Worm (Caenorhabditis elegans): ENCODE data around the gene srbc-21.

Gene srbc-21

ce11 chrV:2118574-2118973 is 36.8 kb upstream of the srbc-21 start, which contains the start of gene bgnt-1.2:
bgnt-1.2 (minus strand) TSS chrV:2118674.
- no peak for TF ChIP-seq blmp-1 (tag; optimal IDR thresholded peaks at IDR 0.05)
- TF ChIP-seq nhr-237 (tag; optimal IDR thresholded peaks at IDR 0.05), result no peak
- TF ChIP-seq nhr-76 (tag; optimal IDR thresholded peaks at IDR 0.05), result no peak
- TF ChIP-seq flh-1 (GFP tag; optimal IDR thresholded peaks at IDR 0.05), result no peak
- no peak for TF ChIP-seq unc-120 (tag; optimal IDR thresholded peaks at IDR 0.05; ENCODE audit: poor library complexity, severe bottlenecking)
- no peak for TF ChIP-seq hlh-1 (tag; optimal IDR thresholded peaks at IDR 0.05)
- TF ChIP-seq mab-5 (tag; optimal IDR thresholded peaks at IDR 0.05), result no peak

ce11 chrV:2119529-2119928 is 35.8 kb upstream of the srbc-21 start, which contains the start of gene F22F7.11:
F22F7.11 (plus strand) TSS chrV:2119829.
- TF ChIP-seq mls-2 (tag; optimal IDR thresholded peaks at IDR 0.05) (no peak), nhr-237 (tag; optimal IDR thresholded peaks at IDR 0.05) (no peak), flh-1 (GFP tag; optimal IDR thresholded peaks at IDR 0.05) (no peak), nhr-2 (tag; optimal IDR thresholded peaks at IDR 0.05) (no peak), mab-5 (tag; optimal IDR thresholded peaks at IDR 0.05) (no peak), unc-62 (GFP tag; optimal IDR thresholded peaks at IDR 0.05) (no peak), cnd-1 (tag; optimal IDR thresholded peaks at IDR 0.05) (no peak), ces-1 (GFP tag; optimal IDR thresholded peaks at IDR 0.05) (no peak), nhr-76 (tag; optimal IDR thresholded peaks at IDR 0.05) (no peak), bed-3 (GFP tag; optimal IDR thresholded peaks at IDR 0.05) (no peak), pha-4 (tag; optimal IDR thresholded peaks at IDR 0.05) (no peak), nhr-12 (tag; optimal IDR thresholded peaks at IDR 0.05) (no peak), lin-13 (tag; optimal IDR thresholded peaks at IDR 0.05) (no peak), drap-1 (GFP tag; optimal IDR thresholded peaks at IDR 0.05) (no peak), hlh-1 (tag; optimal IDR thresholded peaks at IDR 0.05) (no peak), sptf-1 (tag; optimal IDR thresholded peaks at IDR 0.05) (no peak), blmp-1 (tag; optimal IDR thresholded peaks at IDR 0.05) (no peak), tbx-8 (GFP tag; optimal IDR thresholded peaks at IDR 0.05) (no peak), sem-2 (GFP tag; optimal IDR thresholded peaks at IDR 0.05) (no peak)

- TF ChIP-seq drap-1 (GFP tag; optimal IDR thresholded peaks at IDR 0.05), result no peak
- no peak for TF ChIP-seq ces-1 (GFP tag; optimal IDR thresholded peaks at IDR 0.05)
- TF ChIP-seq ham-2 (GFP tag; optimal IDR thresholded peaks at IDR 0.05), result no peak
- no peak for TF ChIP-seq mab-5 (tag; optimal IDR thresholded peaks at IDR 0.05)
- no peak for TF ChIP-seq elt-1 (tag; optimal IDR thresholded peaks at IDR 0.05; ENCODE audit: borderline replicate concordance, insufficient read depth)
- TF ChIP-seq flh-1 (GFP tag; optimal IDR thresholded peaks at IDR 0.05), result no peak
- TF ChIP-seq nhr-12 (tag; optimal IDR thresholded peaks at IDR 0.05), result no peak
- no peak for TF ChIP-seq lin-32 (GFP tag; optimal IDR thresholded peaks at IDR 0.05)
- TF ChIP-seq nhr-76 (tag; optimal IDR thresholded peaks at IDR 0.05), result no peak
- TF ChIP-seq M03D4.4 (tag; optimal IDR thresholded peaks at IDR 0.05), result no peak
- TF ChIP-seq nhr-2 (tag; optimal IDR thresholded peaks at IDR 0.05), result no peak
- no peak for TF ChIP-seq ceh-43 (GFP tag; optimal IDR thresholded peaks at IDR 0.05)
- no peak for TF ChIP-seq lin-13 (tag; optimal IDR thresholded peaks at IDR 0.05)
- no peak for TF ChIP-seq sem-2 (GFP tag; optimal IDR thresholded peaks at IDR 0.05)
- TF ChIP-seq unc-62 (GFP tag; optimal IDR thresholded peaks at IDR 0.05), result no peak
- no peak for TF ChIP-seq lsy-2 (tag; optimal IDR thresholded peaks at IDR 0.05)
- TF ChIP-seq ceh-83 (GFP tag; optimal IDR thresholded peaks at IDR 0.05), result no peak
- TF ChIP-seq unc-120 (tag; optimal IDR thresholded peaks at IDR 0.05; ENCODE audit: poor library complexity, severe bottlenecking), result no peak
- TF ChIP-seq mls-2 (tag; optimal IDR thresholded peaks at IDR 0.05), result no peak
- TF ChIP-seq mep-1 (tag; optimal IDR thresholded peaks at IDR 0.05), result no peak
These were observed 33.4 kb upstream of the srbc-21 start, which contains the start of gene F22F7.8 for ce11 chrV:2121910-2122362. F22F7.8 (minus strand) TSS chrV:2121960.

ce11 chrV:2122517-2122916 is 32.8 kb upstream of the srbc-21 start, which contains the start of gene F22F7.2:
F22F7.2 (plus strand) TSS chrV:2122782.
- TF ChIP-seq elt-1 (tag; optimal IDR thresholded peaks at IDR 0.05; ENCODE audit: borderline replicate concordance, insufficient read depth), result no peak
- TF ChIP-seq unc-120 (tag; optimal IDR thresholded peaks at IDR 0.05; ENCODE audit: poor library complexity, severe bottlenecking), result no peak
- no peak for TF ChIP-seq snpc-4 (tag; optimal IDR thresholded peaks at IDR 0.05)
- TF ChIP-seq ces-1 (GFP tag; optimal IDR thresholded peaks at IDR 0.05), result no peak
- no peak for TF ChIP-seq nhr-2 (tag; optimal IDR thresholded peaks at IDR 0.05)
- no peak for TF ChIP-seq mls-2 (tag; optimal IDR thresholded peaks at IDR 0.05)
- no peak for TF ChIP-seq lin-13 (tag; optimal IDR thresholded peaks at IDR 0.05)
- TF ChIP-seq zip-8 (tag; optimal IDR thresholded peaks at IDR 0.05), result no peak
- TF ChIP-seq mep-1 (tag; optimal IDR thresholded peaks at IDR 0.05), result no peak
- TF ChIP-seq ham-2 (GFP tag; optimal IDR thresholded peaks at IDR 0.05), result no peak
- TF ChIP-seq drap-1 (GFP tag; optimal IDR thresholded peaks at IDR 0.05), result no peak
- no peak for TF ChIP-seq nhr-237 (tag; optimal IDR thresholded peaks at IDR 0.05)
- no peak for TF ChIP-seq nhr-28 (tag; optimal IDR thresholded peaks at IDR 0.05)

Data from whole organism, mixed stage, embryonic.